Worm (Caenorhabditis elegans) whole organism, L2 larva: ENCODE data around the gene clc-32.

Experiments used
- C34F6.9 ChIP-seq: fragments of 150-350 bp; optimal IDR thresholded peaks from 2 replicates; lab custom pipeline; 2014; ENCODE audit warnings: missing biosample characterization, missing genetic modification characterization
- R02D3.7 ChIP-seq: fragments of 150-350 bp; optimal IDR thresholded peaks from 2 replicates; lab custom pipeline; 2014; ENCODE audit warnings: missing biosample characterization, missing genetic modification characterization
- blmp-1 ChIP-seq: sonication (generic microtip); optimal IDR thresholded peaks from 2 replicates; lab custom pipeline; 2017; ENCODE audit warnings: missing genetic modification characterization, mild to moderate bottlenecking, missing compliant biosample characterization, antibody characterized with exemption, moderate library complexity; ENCODE audit not compliant: insufficient read depth
- ceh-82 ChIP-seq: fragments of 150-350 bp; optimal IDR thresholded peaks from 2 replicates; lab custom pipeline; 2014; ENCODE audit warnings: missing biosample characterization, missing genetic modification characterization
- egl-27 ChIP-seq: sonication (generic microtip); optimal IDR thresholded peaks from 3 replicates; lab custom pipeline; 2017; ENCODE audit warnings: missing biosample characterization, missing genetic modification reagents, missing genetic modification characterization
- elt-1 ChIP-seq: fragments of 150-350 bp; optimal IDR thresholded peaks from 2 replicates; lab custom pipeline; 2014; ENCODE audit warnings: missing biosample characterization, missing genetic modification characterization
- lin-39 ChIP-seq: fragments of 150-350 bp; optimal IDR thresholded peaks from 2 replicates; lab custom pipeline; 2014; ENCODE audit warnings: missing biosample characterization, missing genetic modification reagents, missing genetic modification characterization
- lsy-2 ChIP-seq, 2 experiments: fragments of 150-350 bp in 1 of 2; sonication (generic microtip) in 1 of 2; optimal IDR thresholded peaks; 2 replicates each; lab custom pipeline; 2014 to 2017; ENCODE audit warnings: missing biosample characterization in 2 of 2, missing genetic modification characterization in 2 of 2
- nhr-23 ChIP-seq: fragments of 150-350 bp; optimal IDR thresholded peaks from 2 replicates; lab custom pipeline; 2014; ENCODE audit warnings: missing biosample characterization, missing genetic modification reagents, missing genetic modification characterization
- peb-1 ChIP-seq: fragments of 150-350 bp; optimal IDR thresholded peaks from 2 replicates; lab custom pipeline; 2014; ENCODE audit warnings: missing biosample characterization, missing genetic modification characterization
- sem-4 ChIP-seq: fragments of 150-350 bp; optimal IDR thresholded peaks from 2 replicates; lab custom pipeline; 2014; ENCODE audit warnings: missing biosample characterization, missing genetic modification reagents, missing genetic modification characterization
- unc-55 ChIP-seq: fragments of 150-350 bp; sonication (generic microtip); optimal IDR thresholded peaks from 3 replicates; lab custom pipeline; 2014; ENCODE audit warnings: missing biosample characterization, missing genetic modification reagents, missing genetic modification characterization
- unc-62 ChIP-seq: fragments of 150-350 bp; optimal IDR thresholded peaks from 2 replicates; lab custom pipeline; 2014; ENCODE audit warnings: missing biosample characterization, missing genetic modification reagents, missing genetic modification characterization
- ztf-1 ChIP-seq: fragments of 200-800 bp; sonication (Bioruptor generic); conservative IDR thresholded peaks from 2 replicates; pipeline ENCODE4 v1.3.6; 2022; ENCODE audit warnings: missing genetic modification characterization, missing compliant biosample characterization

Gene clc-32

DNA sequence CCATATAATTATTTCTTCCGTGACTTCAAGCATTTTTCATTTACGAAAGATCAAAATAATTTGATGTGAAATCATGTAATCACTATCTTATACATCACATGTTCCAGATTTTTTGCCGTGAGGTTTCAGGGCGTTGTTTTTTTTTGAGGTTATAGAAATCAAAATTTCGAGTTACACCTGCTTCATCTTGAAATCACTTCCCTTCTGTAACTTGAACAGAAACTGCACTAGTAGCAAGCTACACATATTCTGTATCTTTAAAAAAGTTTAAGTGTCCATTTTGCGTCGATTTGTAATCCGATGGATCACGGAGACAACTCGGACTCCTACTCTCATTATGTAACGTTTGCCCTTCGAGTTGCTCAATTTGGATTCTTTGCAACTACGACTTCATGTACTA is 50.3 kb downstream of the clc-32 start, which contains the start of gene F22B8.3:
TSS of gene F22B8.3 (plus strand) at position 301 of the 400 bp plus-strand sequence.
- no peak for TF ChIP-seq blmp-1
- no peak for TF ChIP-seq lsy-2 (tag; optimal IDR thresholded peaks at IDR 0.05; lab: Kevin White, UChicago)
- TF ChIP-seq unc-62: no peak
- TF ChIP-seq peb-1 (tag; lab: Kevin White, UChicago): no peak
- TF ChIP-seq unc-55 (GFP tag; lab: Kevin White, UChicago): no peak
- TF ChIP-seq C34F6.9 (tag; lab: Kevin White, UChicago): no peak
- TF ChIP-seq R02D3.7 (tag; lab: Kevin White, UChicago): no peak
- TF ChIP-seq elt-1: no peak
- TF ChIP-seq ceh-82: no peak
- no peak for TF ChIP-seq lin-39 (tag; lab: Kevin White, UChicago)
- no peak for TF ChIP-seq sem-4 (tag; lab: Kevin White, UChicago)
- no peak for TF ChIP-seq ztf-1 (GFP tag; lab: Robert Waterston, UW)
- TF ChIP-seq egl-27 (tag; lab: Kevin White, UChicago): no peak
- no peak for TF ChIP-seq nhr-23
- TF ChIP-seq, all 48 proteins: peak for 0
